Worm (Caenorhabditis elegans) whole organism, L4 larva: ENCODE measurements around the gene F58G11.4.

Source experiments
- F26F4.8 ChIP-seq: fragments of 200-800 bp; sonication (Bioruptor generic); conservative IDR thresholded peaks from 2 replicates; pipeline ENCODE4 v1.3.6; 2022; ENCODE audit warnings: missing genetic modification characterization, missing compliant biosample characterization
- T26A8.4 ChIP-seq: fragments of 200-800 bp; sonication (Bioruptor generic); IDR thresholded peaks from 2 replicates; pipeline ENCODE4 v1.3.6; 2022; ENCODE audit warnings: missing genetic modification characterization, missing compliant biosample characterization
- ama-1 ChIP-seq: fragments of 150-350 bp; optimal IDR thresholded peaks from 2 replicates; lab custom pipeline; 2014; ENCODE audit warnings: inconsistent platforms, mixed read lengths
- ceh-82 ChIP-seq: sonication (generic microtip); optimal IDR thresholded peaks from 2 replicates; lab custom pipeline; 2017; ENCODE audit warnings: missing biosample characterization, missing genetic modification characterization
- daf-12 ChIP-seq: fragments of 150-350 bp; optimal IDR thresholded peaks from 2 replicates; lab custom pipeline; 2014; ENCODE audit warnings: missing biosample characterization, missing genetic modification reagents, missing genetic modification characterization
- egl-27 ChIP-seq: sonication (generic microtip); optimal IDR thresholded peaks from 3 replicates; lab custom pipeline; 2017; ENCODE audit warnings: missing biosample characterization, missing genetic modification reagents, missing genetic modification characterization
- fos-1 ChIP-seq: fragments of 150-350 bp; optimal IDR thresholded peaks from 2 replicates; lab custom pipeline; 2014; ENCODE audit warnings: missing biosample characterization, missing genetic modification characterization
- lin-15B ChIP-seq: fragments of 150-350 bp; sonication (generic microtip); optimal IDR thresholded peaks from 3 replicates; lab custom pipeline; 2014; ENCODE audit warnings: missing biosample characterization, missing genetic modification characterization
- lin-39 ChIP-seq: fragments of 150-350 bp; optimal IDR thresholded peaks from 2 replicates; lab custom pipeline; 2014; ENCODE audit warnings: missing biosample characterization, missing genetic modification reagents, missing genetic modification characterization
- lsy-2 ChIP-seq, 2 experiments: fragments of 150-350 bp in 1 of 2; sonication (generic microtip) in 1 of 2; optimal IDR thresholded peaks; 2 replicates each; lab custom pipeline; 2014 to 2017; ENCODE audit warnings: missing biosample characterization in 2 of 2, missing genetic modification characterization in 2 of 2
- pha-4 ChIP-seq, 2 experiments: fragments of 150-350 bp in 1 of 2; fragments of 200-800 bp in 1 of 2; sonication (Bioruptor generic) in 1 of 2; IDR thresholded peaks in 1 of 2; optimal IDR thresholded peaks in 1 of 2; 2 replicates each; pipeline versions ENCODE4 v1.3.6 to Lab custom; 2014 to 2022; ENCODE audit warnings: missing genetic modification characterization in 2 of 2, missing genetic modification reagents in 2 of 2, missing biosample characterization in 1 of 2, missing compliant biosample characterization in 1 of 2
- unc-62 ChIP-seq, 3 experiments: fragments of 150-350 bp in 1 of 3; sonication (generic microtip); optimal IDR thresholded peaks in 2 of 3; peaks in 1 of 3; 1 replicate in 1 of 3; 2 replicates in 2 of 3; lab custom pipeline; 2014 to 2017; ENCODE audit warnings: missing biosample characterization in 3 of 3, missing genetic modification characterization in 3 of 3, missing genetic modification reagents in 3 of 3, missing genotype in 1 of 3
- ztf-11 ChIP-seq: fragments of 150-350 bp; optimal IDR thresholded peaks from 2 replicates; lab custom pipeline; 2014; ENCODE audit warnings: missing biosample characterization, missing genetic modification characterization

DNA sequence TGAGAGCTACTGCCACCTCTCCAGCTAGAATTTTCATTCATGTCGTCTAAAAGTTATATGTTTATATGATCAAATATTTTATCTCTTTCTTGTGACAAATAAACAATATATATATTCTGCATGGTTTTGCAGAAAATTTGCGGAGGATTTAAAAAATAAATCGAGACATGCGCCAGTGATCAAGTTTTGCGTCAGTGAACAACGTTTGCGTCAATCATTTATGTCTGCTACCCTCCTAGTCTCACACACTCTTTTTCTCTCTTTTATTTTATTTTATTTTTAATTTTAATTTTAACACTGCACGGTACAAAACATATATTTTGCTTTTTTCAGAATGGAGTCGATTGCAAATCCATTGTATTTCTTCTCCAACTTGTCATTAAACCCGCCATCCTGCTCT lies 6.2 kb downstream of the F58G11.4 start, which contains the start of the genes tag-65 and ccz-1:
- TF ChIP-seq ztf-11 (tag; lab: Kevin White, UChicago) = no peak
- no peak for TF ChIP-seq fos-1
- no peak for TF ChIP-seq unc-62 (GFP tag; optimal IDR thresholded peaks at IDR 0.05 in 1 of 2; lab: Kevin White, UChicago)
- no peak for TF ChIP-seq unc-62 (tag; optimal IDR thresholded peaks at IDR 0.05; lab: Kevin White, UChicago)
- TF ChIP-seq T26A8.4 (GFP tag; lab: Robert Waterston, UW) = peak; percentile 87
- no peak for TF ChIP-seq daf-12
- TF ChIP-seq ceh-82 (tag; lab: Kevin White, UChicago) = no peak
- TF ChIP-seq egl-27 = no peak
- TF ChIP-seq ama-1 = no peak
- TF ChIP-seq lin-15B (tag; lab: Kevin White, UChicago) = no peak
- no peak for TF ChIP-seq F26F4.8 (GFP tag; lab: Robert Waterston, UW)
- TF ChIP-seq pha-4 (GFP tag; IDR thresholded peaks at IDR 0.05; lab: Robert Waterston, UW) = peak; percentile 71
- TF ChIP-seq pha-4 (tag; optimal IDR thresholded peaks at IDR 0.05; lab: Kevin White, UChicago) = no peak
- TF ChIP-seq lsy-2 (tag; optimal IDR thresholded peaks at IDR 0.05; lab: Kevin White, UChicago) = peak in 1 of 2 experiments; percentile 95
- TF ChIP-seq lin-39 (tag; lab: Kevin White, UChicago) = no peak
